Fruit fly (Drosophila melanogaster): ENCODE results near the gene CG8664.

The CG8664 gene

dm6 chrX:17244854-17245253 is 37.7 kb downstream of the CG8664 start, which contains the start of gene CG8915 (continued):
- TF ChIP-seq slou (GFP tag; optimal IDR thresholded peaks at IDR 0.05) (no peak), pho (GFP tag; optimal IDR thresholded peaks at IDR 0.05) (no peak), NfI (GFP tag; optimal IDR thresholded peaks at IDR 0.05) (no peak), sim (GFP tag; IDR thresholded peaks at IDR 0.05) (no peak), CG43689 (GFP tag; IDR thresholded peaks at IDR 0.05) (no peak), CG9797 (GFP tag; optimal IDR thresholded peaks at IDR 0.05) (peak; percentile 48), CG42726 (GFP tag; IDR thresholded peaks at IDR 0.05; ENCODE audit: partially characterized antibody) (no peak), Camta (GFP tag; optimal IDR thresholded peaks at IDR 0.05) (no peak), Spps (tag; optimal IDR thresholded peaks at IDR 0.05) (no peak), MESR4 (GFP tag; optimal IDR thresholded peaks at IDR 0.05) (peak; percentile 43), Dref (GFP tag; IDR thresholded peaks at IDR 0.05) (peak; percentile 75), Hey (tag; optimal IDR thresholded peaks at IDR 0.05) (no peak), CG17802 (tag; optimal IDR thresholded peaks at IDR 0.05) (no peak), Rfx (GFP tag; IDR thresholded peaks at IDR 0.05) (no peak), NC2β (GFP tag; optimal IDR thresholded peaks at IDR 0.05) (no peak), cwo (GFP tag; optimal IDR thresholded peaks at IDR 0.05) (no peak), CG3407 (GFP tag; optimal IDR thresholded peaks at IDR 0.05) (no peak), pb (GFP tag; optimal IDR thresholded peaks at IDR 0.05) (no peak), Stat92E (GFP tag; optimal IDR thresholded peaks at IDR 0.05) (no peak), ken (GFP tag; IDR thresholded peaks at IDR 0.05) (no peak), CG3281 (GFP tag; optimal IDR thresholded peaks at IDR 0.05) (no peak), twi (tag; optimal IDR thresholded peaks at IDR 0.05) (no peak), vnd (GFP tag; IDR thresholded peaks at IDR 0.05; ENCODE audit: partially characterized antibody) (peak; percentile 48; the same call in 1 of the 3 replicates), en (GFP tag; optimal IDR thresholded peaks at IDR 0.05) (no peak), oc (tag; optimal IDR thresholded peaks at IDR 0.05) (no peak), chm (GFP tag; IDR thresholded peaks at IDR 0.05) (no peak), Tbp (GFP tag; optimal IDR thresholded peaks at IDR 0.05) (no peak), trh (GFP tag; optimal IDR thresholded peaks at IDR 0.05) (no peak), CG14014 (GFP tag; IDR thresholded peaks at IDR 0.05) (no peak), CG16779 (GFP tag; IDR thresholded peaks at IDR 0.05) (no peak), CG12942 (GFP tag; optimal IDR thresholded peaks at IDR 0.05) (no peak), CG12391 (tag; optimal IDR thresholded peaks at IDR 0.05) (peak; percentile 5), Ptx1 (GFP tag; IDR thresholded peaks at IDR 0.05) (no peak), CG5245 (GFP tag; optimal IDR thresholded peaks at IDR 0.05) (no peak), Aef1 (GFP tag; IDR thresholded peaks at IDR 0.05) (no peak), Six4 (GFP tag; optimal IDR thresholded peaks at IDR 0.05) (no peak), Atf3 (GFP tag; optimal IDR thresholded peaks at IDR 0.05) (no peak), Dad (GFP tag; optimal IDR thresholded peaks at IDR 0.05) (no peak), CG2116 (GFP tag; optimal IDR thresholded peaks at IDR 0.05) (peak; percentile 58), bab2 (GFP tag; optimal IDR thresholded peaks at IDR 0.05) (no peak), tx (GFP tag; optimal IDR thresholded peaks at IDR 0.05) (no peak), CG15601 (tag; optimal IDR thresholded peaks at IDR 0.05) (peak; percentile 56), CG6854 (GFP tag; optimal IDR thresholded peaks at IDR 0.05) (no peak), CG3995 (GFP tag; optimal IDR thresholded peaks at IDR 0.05) (no peak), CG8281 (tag; optimal IDR thresholded peaks at IDR 0.05) (no peak), CG16813 (GFP tag; IDR thresholded peaks at IDR 0.05; ENCODE audit: partially characterized antibody) (no peak), gcm2 (GFP tag; optimal IDR thresholded peaks at IDR 0.05) (no peak), CG17359 (tag; optimal IDR thresholded peaks at IDR 0.05) (no peak), abd-A (tag; optimal IDR thresholded peaks at IDR 0.05) (no peak), Xrp1 (GFP tag; IDR thresholded peaks at IDR 0.05) (no peak), jigr1 (GFP tag; IDR thresholded peaks at IDR 0.05) (no peak), fd3F (GFP tag; optimal IDR thresholded peaks at IDR 0.05) (no peak)
